Worm (Caenorhabditis elegans): ENCODE data around the gene T04C10.3.

T04C10.3 gene

ce11 chrX:14791195-14791739, 20.9 kb upstream of the T04C10.3 start:
- TF ChIP-seq nhr-21 (tag; optimal IDR thresholded peaks at IDR 0.05), result no peak
- no peak for TF ChIP-seq lin-11 (tag; optimal IDR thresholded peaks at IDR 0.05)
- TF ChIP-seq ama-1 (optimal IDR thresholded peaks at IDR 0.05), result peak; percentile 68
- TF ChIP-seq sem-4 (tag; optimal IDR thresholded peaks at IDR 0.05), result no peak
- TF ChIP-seq nhr-6 (tag; optimal IDR thresholded peaks at IDR 0.05), result no peak
- TF ChIP-seq elt-3 (tag; optimal IDR thresholded peaks at IDR 0.05), result no peak
- no peak for TF ChIP-seq ceh-82 (tag; optimal IDR thresholded peaks at IDR 0.05)

- no peak for TF ChIP-seq mab-5 (tag; optimal IDR thresholded peaks at IDR 0.05)
- TF ChIP-seq nhr-77 (tag; optimal IDR thresholded peaks at IDR 0.05), result no peak
- TF ChIP-seq skn-1 (tag; optimal IDR thresholded peaks at IDR 0.05), result no peak
- peak; percentile 23 for TF ChIP-seq lin-13 (GFP tag; optimal IDR thresholded peaks at IDR 0.05)
- TF ChIP-seq ama-1 (optimal IDR thresholded peaks at IDR 0.05), result peak; percentile 70
- TF ChIP-seq nhr-6 (tag; optimal IDR thresholded peaks at IDR 0.05), result no peak
- TF ChIP-seq nhr-129 (tag; optimal IDR thresholded peaks at IDR 0.05), result no peak
- peak in 1 of 2 experiments; percentile 3 for TF ChIP-seq mdl-1 (tag; optimal IDR thresholded peaks at IDR 0.05)
- TF ChIP-seq ztf-11 (tag; optimal IDR thresholded peaks at IDR 0.05), result no peak
- TF ChIP-seq ZK546.5 (tag; optimal IDR thresholded peaks at IDR 0.05), result no peak
- no peak for TF ChIP-seq R02D3.7 (tag; optimal IDR thresholded peaks at IDR 0.05)
- no peak for TF ChIP-seq F13H6.1 (tag; optimal IDR thresholded peaks at IDR 0.05)
- TF ChIP-seq ztf-4 (tag; optimal IDR thresholded peaks at IDR 0.05), result peak; percentile 26
Measured at ce11 chrX:14792315-14793197, 19.6 kb upstream of the T04C10.3 start.

- TF ChIP-seq lsy-2 (tag; optimal IDR thresholded peaks at IDR 0.05) (peak in 1 of 2 experiments; percentile 28), sma-9 (GFP tag; optimal IDR thresholded peaks at IDR 0.05) (peak; percentile 32), sma-9 (tag; optimal IDR thresholded peaks at IDR 0.05) (no peak), C34F6.9 (tag; optimal IDR thresholded peaks at IDR 0.05) (no peak), Y55F3AM.14 (GFP tag; optimal IDR thresholded peaks at IDR 0.05) (no peak), fos-1 (tag; optimal IDR thresholded peaks at IDR 0.05) (peak; percentile 61), ceh-82 (tag; optimal IDR thresholded peaks at IDR 0.05) (no peak), zag-1 (tag; optimal IDR thresholded peaks at IDR 0.05) (no peak), nhr-129 (tag; optimal IDR thresholded peaks at IDR 0.05) (no peak), F13H6.1 (tag; optimal IDR thresholded peaks at IDR 0.05) (peak; percentile 4), crh-2 (tag; optimal IDR thresholded peaks at IDR 0.05) (peak; percentile 6)
Measured at ce11 chrX:14793198-14793747, 18.9 kb upstream of the T04C10.3 start, which contains the start of gene sprr-2. Gene sprr-2, plus strand, starts transcription at chrX:14793445.

- no peak for TF ChIP-seq blmp-1 (tag; optimal IDR thresholded peaks at IDR 0.05; ENCODE audit: insufficient read depth)
- no peak for TF ChIP-seq aly-2 (tag; optimal IDR thresholded peaks at IDR 0.05)
- TF ChIP-seq sem-4 (tag; optimal IDR thresholded peaks at IDR 0.05), result no peak
Measured at ce11 chrX:14794170-14794569, 18.0 kb upstream of the T04C10.3 start.

ce11 chrX:14797405-14797804, 14.8 kb upstream of the T04C10.3 start:
- TF ChIP-seq nhr-25 (tag; optimal IDR thresholded peaks at IDR 0.05) (no peak), ztf-1 (GFP tag; conservative IDR thresholded peaks at IDR 0.05) (no peak), gmeb-1 (tag; optimal IDR thresholded peaks at IDR 0.05) (no peak), zag-1 (tag; optimal IDR thresholded peaks at IDR 0.05) (no peak), peb-1 (tag; optimal IDR thresholded peaks at IDR 0.05) (no peak), skn-1 (tag; optimal IDR thresholded peaks at IDR 0.05) (no peak), elt-3 (tag; optimal IDR thresholded peaks at IDR 0.05) (no peak), F13H6.1 (tag; optimal IDR thresholded peaks at IDR 0.05) (no peak), ZK546.5 (tag; optimal IDR thresholded peaks at IDR 0.05) (no peak), nhr-10 (tag; optimal IDR thresholded peaks at IDR 0.05) (no peak), ceh-16 (tag; optimal IDR thresholded peaks at IDR 0.05) (no peak), ceh-82 (tag; optimal IDR thresholded peaks at IDR 0.05) (no peak), C34F6.9 (tag; optimal IDR thresholded peaks at IDR 0.05) (no peak), nhr-77 (tag; optimal IDR thresholded peaks at IDR 0.05) (no peak)

Data from whole organism, L2 larva.